Fruit fly (Drosophila melanogaster) whole organism, larva: Measurements from ENCODE around the gene fok.

Experiments
- noc ChIP-seq: fragments of 200-800 bp; sonication (Bioruptor generic); optimal IDR thresholded peaks from 3 replicates; lab custom pipeline; 2019; ENCODE audit warnings: missing biosample characterization, mild to moderate bottlenecking, missing genetic modification characterization, moderate library complexity

The fok gene

DNA sequence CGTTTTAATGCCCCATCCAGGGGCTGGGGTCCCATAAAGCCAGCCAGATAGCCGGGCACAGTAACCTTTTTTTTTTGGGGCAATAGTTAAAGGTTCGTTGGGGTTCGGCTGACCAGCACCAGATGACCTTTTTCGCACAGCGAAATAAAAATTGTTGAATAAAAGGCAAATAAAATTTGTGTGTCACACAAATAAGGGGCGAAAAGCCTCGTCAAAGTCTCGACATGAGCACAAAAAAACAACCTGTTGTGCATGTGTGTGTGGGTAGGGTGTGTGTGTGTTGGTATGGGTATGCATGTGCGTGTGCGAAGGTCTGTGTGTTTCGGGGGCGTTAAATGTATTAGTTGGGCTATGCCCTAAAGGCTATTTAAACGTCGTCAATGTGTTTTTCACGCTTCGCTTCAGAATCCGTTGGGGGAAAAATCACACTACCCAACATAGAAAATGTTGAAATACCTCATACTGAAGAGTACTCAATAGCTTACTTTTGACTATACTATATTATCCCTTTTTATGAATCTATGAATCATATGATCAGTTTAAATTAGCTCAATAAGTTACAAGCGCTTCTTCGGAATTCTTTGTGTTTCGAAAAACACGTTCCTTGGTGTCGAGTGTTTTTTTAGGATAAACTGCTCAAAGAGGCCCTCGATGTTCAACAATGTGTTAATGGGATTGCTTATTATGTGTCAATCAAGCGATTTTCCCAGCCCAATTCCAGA lies 33.5 kb downstream of the fok start:
- no peak for TF ChIP-seq noc (tag; lab: Kevin White, UChicago)
